Worm (Caenorhabditis elegans) whole organism, L4 larva: Measurements from ENCODE around the gene nhr-192.

Experiments used
- F10B5.3 ChIP-seq: sonication (generic microtip); optimal IDR thresholded peaks from 2 replicates; lab custom pipeline; 2016; ENCODE audit warnings: mild to moderate bottlenecking, missing genetic modification characterization, missing compliant biosample characterization
- T20F7.1 ChIP-seq: fragments of 200-800 bp; sonication (Bioruptor generic); optimal IDR thresholded peaks from 2 replicates; lab custom pipeline; 2018; ENCODE audit warnings: mild to moderate bottlenecking, missing genetic modification characterization, missing compliant biosample characterization
- Y105C5A.15 ChIP-seq: fragments of 200-800 bp; sonication (Bioruptor generic); IDR thresholded peaks from 2 replicates; pipeline ENCODE4 v1.3.6; 2022; ENCODE audit warnings: missing genetic modification characterization, missing compliant biosample characterization
- arid-1 ChIP-seq: fragments of 200-800 bp; sonication (Bioruptor generic); conservative IDR thresholded peaks from 2 replicates; pipeline ENCODE4 v1.3.6; 2022; ENCODE audit warnings: missing genetic modification reagents, missing genetic modification characterization, missing compliant biosample characterization
- ceh-20 ChIP-seq: fragments of 200-800 bp; sonication (Bioruptor generic); IDR thresholded peaks from 2 replicates; pipeline ENCODE4 v1.3.6; 2022; ENCODE audit warnings: missing genetic modification reagents, missing genetic modification characterization, missing compliant biosample characterization
- ceh-44 ChIP-seq: fragments of 200-800 bp; sonication (Bioruptor generic); IDR thresholded peaks from 2 replicates; pipeline ENCODE4 v1.3.6; 2022; ENCODE audit warnings: missing genetic modification reagents, missing genetic modification characterization, missing compliant biosample characterization
- daf-16 ChIP-seq, 3 experiments: sonication (generic microtip); optimal IDR thresholded peaks; 2 replicates each; lab custom pipeline; 2016 to 2017; ENCODE audit warnings: missing genetic modification characterization in 3 of 3, missing genetic modification reagents in 3 of 3, mild to moderate bottlenecking in 2 of 3, missing compliant biosample characterization in 2 of 3, missing biosample characterization in 1 of 3, moderate library complexity in 1 of 3
- dmd-6 ChIP-seq: fragments of 200-800 bp; sonication (Bioruptor generic); IDR thresholded peaks from 2 replicates; pipeline ENCODE4 v1.3.6; 2022; ENCODE audit warnings: missing genetic modification reagents, missing genetic modification characterization, missing compliant biosample characterization
- duxl-1 ChIP-seq: sonication (generic microtip); optimal IDR thresholded peaks from 2 replicates; lab custom pipeline; 2016; ENCODE audit warnings: mild to moderate bottlenecking, missing genetic modification characterization, moderate library complexity, missing compliant biosample characterization; ENCODE audit not compliant: poor library complexity
- dve-1 ChIP-seq: sonication (generic microtip); optimal IDR thresholded peaks from 2 replicates; lab custom pipeline; 2017; ENCODE audit warnings: antibody characterized with exemption, mild to moderate bottlenecking, missing genetic modification characterization, missing compliant biosample characterization; ENCODE audit not compliant: insufficient read depth
- hmg-1.1 ChIP-seq: fragments of 200-800 bp; sonication (Bioruptor generic); IDR thresholded peaks from 2 replicates; pipeline ENCODE4 v1.3.6; 2022; ENCODE audit warnings: missing genetic modification reagents, missing genetic modification characterization, missing compliant biosample characterization
- jun-1 ChIP-seq: fragments of 150-350 bp; optimal IDR thresholded peaks from 2 replicates; lab custom pipeline; 2014; ENCODE audit warnings: missing biosample characterization, missing genetic modification reagents, missing genetic modification characterization
- lin-38 ChIP-seq: fragments of 200-800 bp; sonication (Bioruptor generic); IDR thresholded peaks from 2 replicates; pipeline ENCODE4 v1.3.6; 2022; ENCODE audit warnings: missing genetic modification reagents, missing genetic modification characterization, missing compliant biosample characterization
- lir-3 ChIP-seq: sonication (generic microtip); optimal IDR thresholded peaks from 2 replicates; lab custom pipeline; 2016; ENCODE audit warnings: mild to moderate bottlenecking, missing genetic modification characterization, missing compliant biosample characterization
- lsy-2 ChIP-seq, 2 experiments: fragments of 150-350 bp in 1 of 2; sonication (generic microtip) in 1 of 2; optimal IDR thresholded peaks; 2 replicates each; lab custom pipeline; 2014 to 2017; ENCODE audit warnings: missing biosample characterization in 2 of 2, missing genetic modification characterization in 2 of 2
- madf-9 ChIP-seq: fragments of 200-800 bp; sonication (Bioruptor generic); conservative IDR thresholded peaks from 2 replicates; pipeline ENCODE4 v1.3.6; 2022; ENCODE audit warnings: missing genetic modification reagents, missing genetic modification characterization, missing compliant biosample characterization
- mdl-1 ChIP-seq, 2 experiments: fragments of 150-350 bp in 1 of 2; sonication (generic microtip) in 1 of 2; optimal IDR thresholded peaks; 2 replicates each; lab custom pipeline; 2014 to 2017; ENCODE audit warnings: missing biosample characterization in 2 of 2, missing genetic modification characterization in 2 of 2
- mdt-29 ChIP-seq: fragments of 200-800 bp; sonication (Bioruptor generic); IDR thresholded peaks from 2 replicates; pipeline ENCODE4 v1.3.6; 2022; ENCODE audit warnings: missing genetic modification reagents, missing genetic modification characterization, missing compliant biosample characterization
- mxl-2 ChIP-seq: fragments of 200-800 bp; sonication (Bioruptor generic); conservative IDR thresholded peaks from 2 replicates; pipeline ENCODE4 v1.3.6; 2022; ENCODE audit warnings: missing genetic modification reagents, missing genetic modification characterization, missing compliant biosample characterization
- nhr-102 ChIP-seq: sonication (generic microtip); optimal IDR thresholded peaks from 2 replicates; lab custom pipeline; 2016; ENCODE audit warnings: mild to moderate bottlenecking, missing genetic modification characterization, moderate library complexity, missing compliant biosample characterization
- nhr-11 ChIP-seq: fragments of 150-350 bp; optimal IDR thresholded peaks from 2 replicates; lab custom pipeline; 2014; ENCODE audit warnings: missing biosample characterization, missing genetic modification characterization
- nhr-237 ChIP-seq: sonication (generic microtip); optimal IDR thresholded peaks from 2 replicates; lab custom pipeline; 2017; ENCODE audit warnings: missing biosample characterization, missing genetic modification characterization
- nhr-28 ChIP-seq: fragments of 150-350 bp; optimal IDR thresholded peaks from 2 replicates; lab custom pipeline; 2014; ENCODE audit warnings: missing biosample characterization, missing genetic modification characterization
- nhr-41 ChIP-seq: fragments of 200-800 bp; sonication (Bioruptor generic); IDR thresholded peaks from 2 replicates; pipeline ENCODE4 v1.3.6; 2022; ENCODE audit warnings: missing genetic modification reagents, missing genetic modification characterization, missing compliant biosample characterization
- nhr-42 ChIP-seq: fragments of 200-800 bp; sonication (Bioruptor generic); IDR thresholded peaks from 2 replicates; pipeline ENCODE4 v1.3.6; 2022; ENCODE audit warnings: missing genetic modification characterization, missing compliant biosample characterization
- php-3 ChIP-seq: fragments of 200-800 bp; sonication (Bioruptor generic); IDR thresholded peaks from 2 replicates; pipeline ENCODE4 v1.3.6; 2022; ENCODE audit warnings: missing genetic modification reagents, missing genetic modification characterization, missing compliant biosample characterization
- saeg-2 ChIP-seq: fragments of 200-800 bp; sonication (Bioruptor generic); IDR thresholded peaks from 2 replicates; pipeline ENCODE4 v1.3.6; 2022; ENCODE audit warnings: missing genetic modification reagents, missing genetic modification characterization, missing compliant biosample characterization
- snpc-1.2 ChIP-seq: fragments of 200-800 bp; sonication (Bioruptor generic); IDR thresholded peaks from 2 replicates; pipeline ENCODE4 v1.3.6; 2022; ENCODE audit warnings: missing genetic modification reagents, missing genetic modification characterization, missing compliant biosample characterization
- unc-130 ChIP-seq: sonication (generic microtip); optimal IDR thresholded peaks from 2 replicates; lab custom pipeline; 2016; ENCODE audit warnings: missing genetic modification reagents, missing genetic modification characterization, missing compliant biosample characterization
- unc-39 ChIP-seq: sonication (generic microtip); optimal IDR thresholded peaks from 2 replicates; lab custom pipeline; 2017; ENCODE audit warnings: missing biosample characterization, missing genetic modification characterization
- unc-62 ChIP-seq, 3 experiments: fragments of 150-350 bp in 1 of 3; sonication (generic microtip); optimal IDR thresholded peaks in 2 of 3; peaks in 1 of 3; 1 replicate in 1 of 3; 2 replicates in 2 of 3; lab custom pipeline; 2014 to 2017; ENCODE audit warnings: missing biosample characterization in 3 of 3, missing genetic modification characterization in 3 of 3, missing genetic modification reagents in 3 of 3, missing genotype in 1 of 3
- zfp-2 ChIP-seq: sonication (generic microtip); optimal IDR thresholded peaks from 2 replicates; lab custom pipeline; 2016; ENCODE audit warnings: mild to moderate bottlenecking, missing genetic modification characterization, missing compliant biosample characterization

The nhr-192 gene

DNA sequence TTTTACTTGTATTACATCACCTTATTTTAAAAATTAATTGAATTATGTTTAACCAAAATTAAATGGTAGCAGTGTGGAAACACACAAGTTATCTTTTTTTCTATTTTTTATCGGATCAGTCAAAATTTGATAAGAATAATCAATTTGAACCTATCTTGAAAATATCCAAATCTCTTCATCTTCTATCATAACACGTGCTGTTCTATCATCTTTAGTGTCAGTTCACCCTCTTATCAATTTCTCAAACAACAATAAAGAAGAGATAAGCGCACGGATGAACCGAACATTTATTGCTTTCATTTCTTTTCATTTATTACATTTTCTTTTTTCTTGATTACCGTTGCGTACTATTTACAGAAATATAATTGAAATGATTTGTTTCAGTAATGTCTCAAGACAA is 16.7 kb upstream of the nhr-192 start, which contains the start of gene R04B5.5 (continued):
- TF ChIP-seq unc-62 (GFP tag; optimal IDR thresholded peaks at IDR 0.05 in 1 of 2; lab: Kevin White, UChicago) (no peak), unc-62 (tag; optimal IDR thresholded peaks at IDR 0.05; lab: Kevin White, UChicago) (no peak), jun-1 (no peak), lsy-2 (tag; optimal IDR thresholded peaks at IDR 0.05; lab: Kevin White, UChicago) (peak in 1 of 2 experiments; percentile 33), madf-9 (GFP tag; lab: Robert Waterston, UW) (no peak), zfp-2 (tag; lab: Kevin White, UChicago) (no peak), F10B5.3 (tag; lab: Kevin White, UChicago) (no peak), dve-1 (peak; percentile 98), duxl-1 (tag; lab: Kevin White, UChicago) (no peak), php-3 (peak; percentile 89), ceh-20 (GFP tag; lab: Robert Waterston, UW) (no peak), ceh-44 (GFP tag; lab: Robert Waterston, UW) (no peak), unc-130 (GFP tag; lab: Kevin White, UChicago) (no peak), mdl-1 (tag; optimal IDR thresholded peaks at IDR 0.05; lab: Kevin White, UChicago) (peak in 1 of 2 experiments; percentile 85), mdt-29 (GFP tag; lab: Robert Waterston, UW) (no peak), lir-3 (no peak), lin-38 (no peak), nhr-237 (tag; lab: Kevin White, UChicago) (no peak), snpc-1.2 (GFP tag; lab: Robert Waterston, UW) (no peak), nhr-41 (GFP tag; lab: Robert Waterston, UW) (no peak)

- TF ChIP-seq daf-16 (GFP tag; optimal IDR thresholded peaks at IDR 0.05; lab: Kevin White, UChicago) (peak in 1 of 2 experiments; percentile 72), daf-16 (tag; optimal IDR thresholded peaks at IDR 0.05; lab: Kevin White, UChicago) (no peak), nhr-42 (GFP tag; lab: Robert Waterston, UW) (no peak), mxl-2 (GFP tag; lab: Robert Waterston, UW) (no peak)
These were observed 15.7 kb upstream of the nhr-192 start for ce11 chrV:10086141-10086540.

DNA sequence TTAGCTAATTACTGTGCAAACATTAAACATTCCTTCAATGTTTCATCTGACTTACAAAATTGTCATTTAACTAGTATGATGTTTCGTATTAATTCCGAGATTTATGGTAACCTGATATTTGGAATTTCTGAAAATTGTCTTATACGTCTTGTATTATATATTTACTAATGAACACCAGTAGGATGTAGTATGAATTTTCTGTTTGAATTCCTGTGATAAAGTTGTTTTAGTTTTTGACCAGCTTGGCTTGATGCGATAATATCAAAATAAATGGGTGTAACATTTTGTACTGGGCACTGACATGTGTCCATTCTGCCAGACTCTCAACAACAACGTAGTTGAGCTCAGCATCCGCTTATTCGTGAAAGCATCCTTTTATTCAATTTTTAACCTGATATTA is 14.4 kb upstream of the nhr-192 start, which contains the start of gene R04B5.6:
Gene R04B5.6 (plus strand): TSS at position 301 of the 400 bp plus-strand sequence.
- no peak for TF ChIP-seq F10B5.3 (tag; lab: Kevin White, UChicago)
- TF ChIP-seq arid-1 (GFP tag; lab: Robert Waterston, UW): no peak
- no peak for TF ChIP-seq unc-39 (tag; lab: Kevin White, UChicago)
- no peak for TF ChIP-seq nhr-42 (GFP tag; lab: Robert Waterston, UW)
- no peak for TF ChIP-seq T20F7.1
- TF ChIP-seq nhr-11 (tag; lab: Kevin White, UChicago): no peak
- TF ChIP-seq zfp-2 (tag; lab: Kevin White, UChicago): no peak
- TF ChIP-seq lir-3: no peak
- TF ChIP-seq nhr-102 (tag; lab: Kevin White, UChicago): no peak
- TF ChIP-seq mxl-2 (GFP tag; lab: Robert Waterston, UW): no peak
- no peak for TF ChIP-seq Y105C5A.15
- no peak for TF ChIP-seq hmg-1.1 (GFP tag; lab: Robert Waterston, UW)

DNA sequence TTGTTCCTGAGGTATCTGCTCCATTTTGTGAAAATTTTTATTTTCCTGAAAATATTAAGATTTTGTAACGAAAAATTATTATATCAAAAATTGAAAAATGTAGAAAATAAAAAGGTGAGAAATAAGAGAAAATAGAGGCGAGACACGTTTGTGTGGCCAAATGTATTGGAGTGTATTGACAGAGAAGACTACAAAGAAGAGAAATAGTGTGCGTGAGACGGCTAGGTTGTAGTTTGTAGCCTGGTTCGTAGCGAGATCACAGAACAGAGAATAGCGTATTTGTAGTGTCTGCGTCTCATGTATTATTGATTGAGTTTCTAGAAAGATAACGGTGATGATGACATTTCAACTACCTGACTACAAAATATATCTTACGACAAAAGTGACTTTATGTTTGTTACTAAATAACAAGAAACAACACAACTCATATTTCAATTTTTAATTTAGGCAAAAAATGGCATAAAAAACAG is 13.6 kb upstream of the nhr-192 start, which contains the start of gene nhr-12:
Gene nhr-12 (minus strand): TSS at position 51 of the 470 bp plus-strand sequence.
- TF ChIP-seq nhr-11 (tag; lab: Kevin White, UChicago): peak; percentile 0
- peak; percentile 65 for TF ChIP-seq dve-1
- peak; percentile 91 for TF ChIP-seq nhr-28 (tag; lab: Kevin White, UChicago)
- TF ChIP-seq nhr-102 (tag; lab: Kevin White, UChicago): peak; percentile 10
- TF ChIP-seq saeg-2 (GFP tag; lab: Robert Waterston, UW): no peak
- 0 out of 2 replicates have a peak, but pooled peaks have one; percentile 22 for TF ChIP-seq dmd-6
- TF ChIP-seq unc-62 (GFP tag; optimal IDR thresholded peaks at IDR 0.05 in 1 of 2; lab: Kevin White, UChicago): peak in 1 of 2 experiments; percentile 10
- no peak for TF ChIP-seq unc-62 (tag; optimal IDR thresholded peaks at IDR 0.05; lab: Kevin White, UChicago)
- TF ChIP-seq daf-16 (GFP tag; optimal IDR thresholded peaks at IDR 0.05; lab: Kevin White, UChicago): no peak
- TF ChIP-seq daf-16 (tag; optimal IDR thresholded peaks at IDR 0.05; lab: Kevin White, UChicago): peak; percentile 59
- TF ChIP-seq mdt-29 (GFP tag; lab: Robert Waterston, UW): no peak
